Worm (Caenorhabditis elegans): ENCODE data around the gene C39E9.12.

The C39E9.12 gene

ce11 chrIV:13075625-13076252, 18.1 kb upstream of the C39E9.12 start:
- TF ChIP-seq ZK546.5 (tag; optimal IDR thresholded peaks at IDR 0.05) = no peak
- peak; percentile 17 for TF ChIP-seq nhr-25 (tag; optimal IDR thresholded peaks at IDR 0.05)
- no peak for TF ChIP-seq sea-2 (GFP tag; optimal IDR thresholded peaks at IDR 0.05)
- TF ChIP-seq unc-62 (GFP tag; optimal IDR thresholded peaks at IDR 0.05) = no peak
- peak in 2 of 3 experiments; percentile 43 to 47 for TF ChIP-seq elt-3 (tag; optimal IDR thresholded peaks at IDR 0.05)
- no peak for TF ChIP-seq ceh-28 (tag; optimal IDR thresholded peaks at IDR 0.05)
- no peak for TF ChIP-seq nhr-67 (tag; optimal IDR thresholded peaks at IDR 0.05)
- peak; percentile 63 for TF ChIP-seq nhr-43 (tag; optimal IDR thresholded peaks at IDR 0.05; ENCODE audit: poor library complexity, severe bottlenecking)
- no peak for TF ChIP-seq hmg-11 (tag; optimal IDR thresholded peaks at IDR 0.05)
- no peak for TF ChIP-seq pha-4 (tag; optimal IDR thresholded peaks at IDR 0.05)
- TF ChIP-seq nhr-237 (tag; optimal IDR thresholded peaks at IDR 0.05) = no peak
- no peak for TF ChIP-seq pqm-1 (tag; optimal IDR thresholded peaks at IDR 0.05)
- peak; percentile 51 for TF ChIP-seq nhr-23 (tag; optimal IDR thresholded peaks at IDR 0.05)

ce11 chrIV:13076620-13077019, 17.2 kb upstream of the C39E9.12 start, which contains the start of gene C39E9.7:
Gene C39E9.7 (minus strand): TSS chrIV:13076720.
- TF ChIP-seq ZK546.5 (tag; optimal IDR thresholded peaks at IDR 0.05) (no peak), elt-3 (tag; optimal IDR thresholded peaks at IDR 0.05) (no peak), egl-27 (tag; optimal IDR thresholded peaks at IDR 0.05) (no peak), pqm-1 (tag; optimal IDR thresholded peaks at IDR 0.05) (no peak), mml-1 (tag; optimal IDR thresholded peaks at IDR 0.05) (no peak), lin-15B (tag; optimal IDR thresholded peaks at IDR 0.05) (no peak), nhr-67 (tag; optimal IDR thresholded peaks at IDR 0.05) (no peak), ztf-11 (tag; optimal IDR thresholded peaks at IDR 0.05) (no peak), nhr-77 (tag; optimal IDR thresholded peaks at IDR 0.05) (no peak), ztf-4 (tag; optimal IDR thresholded peaks at IDR 0.05) (no peak), fos-1 (tag; optimal IDR thresholded peaks at IDR 0.05) (no peak)

- no peak for TF ChIP-seq sea-2 (GFP tag; optimal IDR thresholded peaks at IDR 0.05)
- no peak for TF ChIP-seq lsy-12 (tag; optimal IDR thresholded peaks at IDR 0.05)
- TF ChIP-seq nhr-23 (tag; optimal IDR thresholded peaks at IDR 0.05) = peak; percentile 39
- TF ChIP-seq ceh-28 (tag; optimal IDR thresholded peaks at IDR 0.05) = no peak
- peak; percentile 81 for TF ChIP-seq nhr-25 (tag; optimal IDR thresholded peaks at IDR 0.05)
- TF ChIP-seq nhr-43 (tag; optimal IDR thresholded peaks at IDR 0.05; ENCODE audit: poor library complexity, severe bottlenecking) = peak; percentile 91
These were observed 16.1 kb upstream of the C39E9.12 start for ce11 chrIV:13077694-13078093.

ce11 chrIV:13078342-13078741, 15.5 kb upstream of the C39E9.12 start:
- no peak for TF ChIP-seq daf-12 (tag; optimal IDR thresholded peaks at IDR 0.05)
- no peak for TF ChIP-seq skn-1 (tag; optimal IDR thresholded peaks at IDR 0.05)
- no peak for TF ChIP-seq nfya-1 (tag; optimal IDR thresholded peaks at IDR 0.05; ENCODE audit: insufficient read depth)
- TF ChIP-seq sea-2 (GFP tag; optimal IDR thresholded peaks at IDR 0.05) = no peak
- TF ChIP-seq ceh-9 (tag; optimal IDR thresholded peaks at IDR 0.05) = no peak
- TF ChIP-seq jun-1 (tag; optimal IDR thresholded peaks at IDR 0.05) = no peak
- no peak for TF ChIP-seq fkh-2 (tag; optimal IDR thresholded peaks at IDR 0.05)
- no peak for TF ChIP-seq elt-3 (tag; optimal IDR thresholded peaks at IDR 0.05)
- no peak for TF ChIP-seq nhr-23 (tag; optimal IDR thresholded peaks at IDR 0.05)
- TF ChIP-seq egl-5 (tag; optimal IDR thresholded peaks at IDR 0.05) = no peak

ce11 chrIV:13079119-13079518, 14.7 kb upstream of the C39E9.12 start, which contains the start of gene C39E9.8:
Gene C39E9.8 (plus strand): TSS chrIV:13079446.
- TF ChIP-seq nhr-67 (tag; optimal IDR thresholded peaks at IDR 0.05) (no peak), nhr-25 (tag; optimal IDR thresholded peaks at IDR 0.05) (peak; percentile 79), aly-2 (tag; optimal IDR thresholded peaks at IDR 0.05) (no peak), ceh-82 (tag; optimal IDR thresholded peaks at IDR 0.05) (no peak), daf-12 (tag; optimal IDR thresholded peaks at IDR 0.05) (no peak), nhr-23 (tag; optimal IDR thresholded peaks at IDR 0.05) (peak; percentile 47), nhr-43 (tag; optimal IDR thresholded peaks at IDR 0.05; ENCODE audit: poor library complexity, severe bottlenecking) (peak; percentile 77), nhr-12 (tag; optimal IDR thresholded peaks at IDR 0.05) (no peak)
